Worm (Caenorhabditis elegans) whole organism, early embryonic: Measurements from ENCODE around the gene pbo-1.
"Not testable (repeated sequence)": the region's sequence is repeated elsewhere in the genome, so short reads cannot be mapped to it uniquely, and the experiment has no call there.

ENCODE experiments used
- F13C5.2 ChIP-seq: sonication (generic microtip); optimal IDR thresholded peaks from 2 replicates; lab custom pipeline; 2017; ENCODE audit warnings: mild to moderate bottlenecking, missing genetic modification characterization, inconsistent platforms, missing compliant biosample characterization
- ama-1 ChIP-seq: fragments of 150-350 bp; optimal IDR thresholded peaks from 2 replicates; lab custom pipeline; 2014
- ceh-13 ChIP-seq: fragments of 200-800 bp; sonication (Bioruptor generic); optimal IDR thresholded peaks from 2 replicates; lab custom pipeline; 2018; ENCODE audit warnings: mild to moderate bottlenecking, missing genetic modification characterization, missing compliant biosample characterization
- flt-1 ChIP-seq: fragments of 200-800 bp; sonication (Bioruptor generic); IDR thresholded peaks from 2 replicates; pipeline ENCODE4 v1.3.6; 2022; ENCODE audit warnings: missing genetic modification characterization, missing compliant biosample characterization
- hmg-4 ChIP-seq: fragments of 200-800 bp; sonication (Bioruptor generic); optimal IDR thresholded peaks from 2 replicates; lab custom pipeline; 2018; ENCODE audit warnings: mild to moderate bottlenecking, missing genetic modification characterization, missing compliant biosample characterization
- hnd-1 ChIP-seq: sonication (generic microtip); optimal IDR thresholded peaks from 2 replicates; lab custom pipeline; 2016; ENCODE audit warnings: missing genetic modification characterization, missing compliant biosample characterization

DNA sequence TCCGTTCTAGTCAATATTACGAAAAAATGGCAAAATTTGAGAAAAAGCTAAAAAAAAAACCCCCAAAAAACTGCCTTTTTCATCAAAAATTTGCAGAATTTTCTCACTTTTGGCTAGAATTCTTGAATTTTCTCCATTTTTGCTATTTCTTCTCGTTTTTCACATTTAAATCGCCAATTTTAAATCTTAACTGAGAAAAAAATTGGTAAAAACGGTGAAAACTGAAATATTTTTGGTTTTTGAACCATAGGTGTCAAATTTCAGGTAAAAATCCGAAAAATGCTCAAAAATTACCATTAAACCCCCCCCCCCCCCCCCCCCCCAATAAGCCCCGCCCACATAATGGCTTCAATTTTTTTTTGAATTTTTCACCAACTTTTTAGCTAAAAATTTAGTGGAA lies 13.1 kb upstream of the pbo-1 start, which contains the start of gene cox-6B:
- TF ChIP-seq ama-1 (lab: Kevin White, UChicago); hmg-4; hnd-1 (tag; lab: Kevin White, UChicago); ceh-13; flt-1; F13C5.2 (tag; lab: Kevin White, UChicago): not testable (repeated sequence)
